Fruit fly (Drosophila melanogaster) whole organism, prepupa: ENCODE results near the gene CG7379.

ENCODE experiments used
- CG3919 ChIP-seq: fragments of 200-800 bp; sonication (Bioruptor generic); optimal IDR thresholded peaks from 3 replicates; lab custom pipeline; 2016; ENCODE audit warnings: missing biosample characterization, missing genetic modification characterization
- Lpt ChIP-seq: fragments of 200-800 bp; sonication (Bioruptor generic); optimal IDR thresholded peaks from 3 replicates; lab custom pipeline; 2016; ENCODE audit warnings: missing biosample characterization, missing genetic modification characterization

DNA sequence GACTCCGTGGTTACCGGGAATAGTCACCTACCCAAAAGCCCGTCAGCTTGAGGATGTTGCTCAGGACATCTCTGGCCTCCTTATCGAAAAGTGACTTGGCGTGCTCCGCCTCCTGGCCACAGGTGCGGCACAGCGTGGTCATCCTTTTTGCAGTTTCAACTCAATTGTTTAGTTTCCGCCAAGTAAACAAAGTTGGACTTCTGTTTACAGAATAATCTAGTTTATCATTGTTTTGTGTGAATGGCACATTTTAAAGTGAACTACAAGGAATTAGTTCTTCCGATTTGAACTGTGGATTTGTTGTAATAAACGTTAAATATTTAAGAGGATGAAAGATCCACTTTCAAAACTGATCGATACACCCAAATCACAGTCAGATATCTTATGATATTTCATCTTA is 4.9 kb upstream of the CG7379 start, which contains the start of gene CG17806:
- TF ChIP-seq Lpt (no peak), CG3919 (GFP tag; lab: Kevin White, UChicago) (no peak)
